Worm (Caenorhabditis elegans): Measurements from ENCODE around the gene fzy-1.

DNA sequence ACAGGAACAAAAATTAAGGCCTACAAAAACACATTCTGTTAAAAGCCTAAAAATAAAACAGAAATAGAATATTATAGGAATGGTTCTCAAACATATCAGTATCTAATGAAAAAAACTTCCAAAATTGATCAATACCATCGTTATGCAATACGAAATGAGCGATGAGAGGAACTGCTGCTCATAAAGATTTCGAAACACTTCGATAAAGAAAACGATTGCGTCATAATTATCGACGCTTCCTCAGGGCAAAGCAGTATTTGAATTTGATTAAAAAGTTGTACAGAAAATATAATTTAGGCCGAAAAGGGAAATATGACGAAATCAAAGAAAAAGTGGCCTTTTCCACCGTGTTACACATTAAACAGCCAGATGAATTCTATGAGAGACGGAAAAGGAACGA, 17.5 kb downstream of the fzy-1 start:
- TF ChIP-seq med-1 (GFP tag; optimal IDR thresholded peaks at IDR 0.05; ENCODE audit: insufficient read depth) (no peak), ztf-29 (GFP tag; IDR thresholded peaks at IDR 0.05) (no peak), cog-1 (tag; optimal IDR thresholded peaks at IDR 0.05) (no peak), T22C8.4 (GFP tag; IDR thresholded peaks at IDR 0.05) (no peak)

All from whole organism, midembryonic.